Worm (Caenorhabditis elegans) whole organism, young adult: Measurements from ENCODE around the gene npr-28.
A peak's percentile ranks its signal among the peaks of the same experiment; 100 is the strongest.

ENCODE experiments used
- B0035.1 ChIP-seq: sonication (generic microtip); optimal IDR thresholded peaks from 2 replicates; lab custom pipeline; 2016; ENCODE audit warnings: missing genetic modification characterization, mild to moderate bottlenecking, missing compliant biosample characterization, missing genotype, missing genetic modification reagents
- B0336.3 ChIP-seq: fragments of 200-800 bp; sonication (Bioruptor generic); IDR thresholded peaks from 2 replicates; pipeline ENCODE4 v1.3.6; 2022; ENCODE audit warnings: missing genetic modification characterization, missing compliant biosample characterization
- C17E4.6 ChIP-seq: fragments of 200-800 bp; sonication (Bioruptor generic); IDR thresholded peaks from 2 replicates; pipeline ENCODE4 v1.3.6; 2022; ENCODE audit warnings: missing genetic modification reagents, missing genetic modification characterization, missing compliant biosample characterization
- F23B12.7 ChIP-seq: sonication (generic microtip); optimal IDR thresholded peaks from 2 replicates; lab custom pipeline; 2017; ENCODE audit warnings: missing genetic modification characterization, mild to moderate bottlenecking, missing compliant biosample characterization, antibody characterized with exemption, moderate library complexity; ENCODE audit not compliant: insufficient read depth
- K12H6.12 ChIP-seq: fragments of 200-800 bp; sonication (Bioruptor generic); optimal IDR thresholded peaks from 2 replicates; lab custom pipeline; 2018; ENCODE audit warnings: mild to moderate bottlenecking, missing genetic modification characterization, missing compliant biosample characterization
- T07F8.4 ChIP-seq: sonication (generic microtip); optimal IDR thresholded peaks from 2 replicates; lab custom pipeline; 2016; ENCODE audit warnings: mild to moderate bottlenecking, missing genetic modification characterization, moderate library complexity, missing compliant biosample characterization
- Y53F4B.3 ChIP-seq: fragments of 200-800 bp; sonication (Bioruptor generic); IDR thresholded peaks from 2 replicates; pipeline ENCODE4 v1.3.6; 2022; ENCODE audit warnings: missing genetic modification reagents, missing genetic modification characterization, missing compliant biosample characterization
- Y56A3A.18 ChIP-seq: fragments of 200-800 bp; sonication (Bioruptor generic); IDR thresholded peaks from 2 replicates; pipeline ENCODE4 v1.3.6; 2022; ENCODE audit warnings: missing genetic modification reagents, missing genetic modification characterization, missing compliant biosample characterization
- aptf-3 ChIP-seq: fragments of 200-800 bp; sonication (Bioruptor generic); IDR thresholded peaks from 2 replicates; pipeline ENCODE4 v1.3.6; 2022; ENCODE audit warnings: missing genetic modification characterization, missing compliant biosample characterization
- atf-7 ChIP-seq: sonication (generic microtip); optimal IDR thresholded peaks from 2 replicates; lab custom pipeline; 2017; ENCODE audit warnings: mild to moderate bottlenecking, missing genetic modification characterization, missing compliant biosample characterization
- athp-1 ChIP-seq: sonication (generic microtip); optimal IDR thresholded peaks from 2 replicates; lab custom pipeline; 2017; ENCODE audit warnings: mild to moderate bottlenecking, missing genetic modification characterization, missing compliant biosample characterization
- attf-5 ChIP-seq: fragments of 200-800 bp; sonication (Bioruptor generic); optimal IDR thresholded peaks from 2 replicates; lab custom pipeline; 2018; ENCODE audit warnings: mild to moderate bottlenecking, missing genetic modification characterization, missing compliant biosample characterization
- cebp-1 ChIP-seq, 2 experiments: fragments of 200-800 bp in 1 of 2; sonication (Bioruptor generic) in 1 of 2; sonication (generic microtip) in 1 of 2; IDR thresholded peaks in 1 of 2; optimal IDR thresholded peaks in 1 of 2; 2 replicates each; pipeline versions ENCODE4 v1.3.6 to Lab custom; 2017 to 2022; ENCODE audit warnings: missing compliant biosample characterization in 2 of 2, missing genetic modification characterization in 2 of 2, mild to moderate bottlenecking in 1 of 2, missing genetic modification reagents in 1 of 2, moderate library complexity in 1 of 2
- cebp-2 ChIP-seq: fragments of 200-800 bp; sonication (Bioruptor generic); IDR thresholded peaks from 2 replicates; pipeline ENCODE4 v1.3.6; 2022; ENCODE audit warnings: missing genetic modification characterization, missing compliant biosample characterization
- ceh-58 ChIP-seq: fragments of 200-800 bp; sonication (Bioruptor generic); IDR thresholded peaks from 2 replicates; pipeline ENCODE4 v1.3.6; 2022; ENCODE audit warnings: missing genetic modification characterization, missing compliant biosample characterization
- ceh-79 ChIP-seq: sonication (generic microtip); optimal IDR thresholded peaks from 2 replicates; lab custom pipeline; 2017; ENCODE audit warnings: mild to moderate bottlenecking, missing genetic modification characterization, missing compliant biosample characterization
- ceh-91 ChIP-seq: fragments of 200-800 bp; sonication (Bioruptor generic); IDR thresholded peaks from 2 replicates; pipeline ENCODE4 v1.3.6; 2022; ENCODE audit warnings: missing genetic modification reagents, missing genetic modification characterization, missing compliant biosample characterization
- dox-1 ChIP-seq: fragments of 200-800 bp; sonication (Bioruptor generic); IDR thresholded peaks from 2 replicates; pipeline ENCODE4 v1.3.6; 2022; ENCODE audit warnings: missing genetic modification reagents, missing genetic modification characterization, missing compliant biosample characterization
- dpl-1 ChIP-seq: fragments of 150-350 bp; optimal IDR thresholded peaks from 2 replicates; lab custom pipeline; 2014; ENCODE audit warnings: missing biosample characterization, missing genetic modification reagents, missing genetic modification characterization
- ekl-4 ChIP-seq: fragments of 200-800 bp; sonication (Bioruptor generic); IDR thresholded peaks from 2 replicates; pipeline ENCODE4 v1.3.6; 2022; ENCODE audit warnings: missing genetic modification reagents, missing genetic modification characterization, missing compliant biosample characterization
- ets-4 ChIP-seq: fragments of 200-800 bp; sonication (Bioruptor generic); optimal IDR thresholded peaks from 2 replicates; lab custom pipeline; 2018; ENCODE audit warnings: mild to moderate bottlenecking, missing genetic modification characterization, missing compliant biosample characterization
- gei-17 ChIP-seq: fragments of 200-800 bp; sonication (Bioruptor generic); optimal IDR thresholded peaks from 2 replicates; lab custom pipeline; 2018; ENCODE audit warnings: mild to moderate bottlenecking, missing genetic modification characterization, missing compliant biosample characterization
- hlh-26 ChIP-seq: fragments of 200-800 bp; sonication (Bioruptor generic); conservative IDR thresholded peaks from 2 replicates; pipeline ENCODE4 v1.3.6; 2022; ENCODE audit warnings: missing genetic modification reagents, missing genetic modification characterization, missing compliant biosample characterization
- hsf-1 ChIP-seq: fragments of 200-800 bp; sonication (Bioruptor generic); IDR thresholded peaks from 2 replicates; pipeline ENCODE4 v1.3.6; 2022; ENCODE audit warnings: missing genetic modification reagents, missing genetic modification characterization, missing compliant biosample characterization
- lin-54 ChIP-seq: fragments of 200-800 bp; sonication (Bioruptor generic); optimal IDR thresholded peaks from 2 replicates; lab custom pipeline; 2018; ENCODE audit warnings: mild to moderate bottlenecking, missing genetic modification characterization, missing compliant biosample characterization
- madf-10 ChIP-seq: sonication (generic microtip); optimal IDR thresholded peaks from 2 replicates; lab custom pipeline; 2016; ENCODE audit warnings: mild to moderate bottlenecking, missing genetic modification characterization, missing compliant biosample characterization
- madf-3 ChIP-seq: fragments of 200-800 bp; sonication (Bioruptor generic); IDR thresholded peaks from 2 replicates; pipeline ENCODE4 v1.3.6; 2022; ENCODE audit warnings: missing genetic modification reagents, missing genetic modification characterization, missing compliant biosample characterization
- madf-8 ChIP-seq: fragments of 200-800 bp; sonication (Bioruptor generic); conservative IDR thresholded peaks from 2 replicates; pipeline ENCODE4 v1.3.6; 2022; ENCODE audit warnings: missing genetic modification reagents, missing genetic modification characterization, missing compliant biosample characterization
- mel-28 ChIP-seq: sonication (generic microtip); optimal IDR thresholded peaks from 2 replicates; lab custom pipeline; 2016; ENCODE audit warnings: borderline replicate concordance, mild to moderate bottlenecking, missing genetic modification characterization, missing compliant biosample characterization
- mes-4 ChIP-seq: sonication (generic microtip); optimal IDR thresholded peaks from 2 replicates; lab custom pipeline; 2016; ENCODE audit warnings: missing genotype, missing genetic modification characterization, missing compliant biosample characterization
- nfya-1 ChIP-seq: sonication (generic microtip); optimal IDR thresholded peaks from 2 replicates; lab custom pipeline; 2017; ENCODE audit warnings: antibody characterized with exemption, missing compliant biosample characterization, missing genetic modification characterization, borderline replicate concordance; ENCODE audit not compliant: insufficient read depth
- nfya-2 ChIP-seq: fragments of 200-800 bp; sonication (Bioruptor generic); IDR thresholded peaks from 2 replicates; pipeline ENCODE4 v1.3.6; 2022; ENCODE audit warnings: missing genetic modification reagents, missing genetic modification characterization, missing compliant biosample characterization
- nhr-179 ChIP-seq: sonication (generic microtip); optimal IDR thresholded peaks from 2 replicates; lab custom pipeline; 2016; ENCODE audit warnings: mild to moderate bottlenecking, missing genetic modification characterization, missing compliant biosample characterization
- nhr-27 ChIP-seq: fragments of 200-800 bp; sonication (Bioruptor generic); optimal IDR thresholded peaks from 2 replicates; lab custom pipeline; 2018; ENCODE audit warnings: mild to moderate bottlenecking, missing genetic modification characterization, moderate library complexity, missing compliant biosample characterization
- pbrm-1 ChIP-seq: fragments of 200-800 bp; sonication (Bioruptor generic); IDR thresholded peaks from 2 replicates; pipeline ENCODE4 v1.3.6; 2022; ENCODE audit warnings: missing genetic modification reagents, missing genetic modification characterization, missing compliant biosample characterization
- rec-8 ChIP-seq, 2 experiments: sonication (generic microtip); optimal IDR thresholded peaks; 2 replicates each; lab custom pipeline; 2016; ENCODE audit warnings: mild to moderate bottlenecking in 2 of 2, missing genetic modification characterization in 2 of 2, missing genetic modification reagents in 2 of 2, missing genotype in 2 of 2, missing biosample characterization in 1 of 2, missing compliant biosample characterization in 1 of 2, moderate library complexity in 1 of 2
- sdz-38 ChIP-seq: sonication (generic microtip); optimal IDR thresholded peaks from 2 replicates; lab custom pipeline; 2016; ENCODE audit warnings: missing genotype, missing genetic modification characterization, missing compliant biosample characterization
- sea-2 ChIP-seq: fragments of 200-800 bp; sonication (Bioruptor generic); IDR thresholded peaks from 2 replicates; pipeline ENCODE4 v1.3.6; 2022; ENCODE audit warnings: missing genetic modification characterization, missing compliant biosample characterization
- tbp1 ChIP-seq: fragments of 200-800 bp; sonication (Bioruptor generic); optimal IDR thresholded peaks from 2 replicates; lab custom pipeline; 2018; ENCODE audit warnings: mild to moderate bottlenecking, missing genetic modification characterization, missing compliant biosample characterization
- tbx-9 ChIP-seq: sonication (generic microtip); optimal IDR thresholded peaks from 2 replicates; lab custom pipeline; 2016; ENCODE audit warnings: borderline replicate concordance, missing genetic modification characterization, inconsistent platforms, missing compliant biosample characterization
- tlf-1 ChIP-seq: fragments of 200-800 bp; sonication (Bioruptor generic); optimal IDR thresholded peaks from 2 replicates; lab custom pipeline; 2018; ENCODE audit warnings: mild to moderate bottlenecking, missing genetic modification characterization, missing compliant biosample characterization
- unc-130 ChIP-seq: sonication (generic microtip); optimal IDR thresholded peaks from 2 replicates; lab custom pipeline; 2016; ENCODE audit warnings: missing genetic modification reagents, missing genetic modification characterization, missing compliant biosample characterization
- ztf-26 ChIP-seq: sonication (generic microtip); optimal IDR thresholded peaks from 2 replicates; lab custom pipeline; 2017; ENCODE audit warnings: missing genetic modification characterization, missing compliant biosample characterization
- ztf-28 ChIP-seq: fragments of 200-800 bp; sonication (Bioruptor generic); IDR thresholded peaks from 2 replicates; pipeline ENCODE4 v1.3.6; 2022; ENCODE audit warnings: missing genetic modification reagents, missing genetic modification characterization, missing compliant biosample characterization

npr-28 gene

ce11 chrX:8368210-8368609 lies 17.3 kb upstream of the npr-28 start (continued):
- no peak for TF ChIP-seq ceh-91 (GFP tag; lab: Robert Waterston, UW)
- TF ChIP-seq madf-8 (GFP tag; lab: Robert Waterston, UW) = no peak
- no peak for TF ChIP-seq ceh-58
- TF ChIP-seq madf-10 (tag; lab: Kevin White, UChicago) = peak; percentile 45
- no peak for TF ChIP-seq gei-17 (GFP tag; lab: Kevin White, UChicago)
- no peak; the same call in 1 of the 2 replicates for TF ChIP-seq B0336.3 (GFP tag; lab: Robert Waterston, UW)
- TF ChIP-seq nhr-27 (tag; lab: Kevin White, UChicago) = no peak
- peak; percentile 8 for TF ChIP-seq tlf-1 (GFP tag; lab: Kevin White, UChicago)
- TF ChIP-seq mel-28 (tag; lab: Kevin White, UChicago) = no peak
- TF ChIP-seq lin-54 (GFP tag; lab: Kevin White, UChicago) = no peak
- peak; percentile 29 for TF ChIP-seq F23B12.7
- TF ChIP-seq aptf-3 (GFP tag; lab: Robert Waterston, UW) = no peak
- no peak for TF ChIP-seq nhr-179 (tag; lab: Kevin White, UChicago)
- TF ChIP-seq tbp1 = no peak
- no peak for TF ChIP-seq athp-1
- no peak for TF ChIP-seq rec-8 (tag; optimal IDR thresholded peaks at IDR 0.05; lab: Kevin White, UChicago)
- TF ChIP-seq ztf-28 = no peak
- TF ChIP-seq C17E4.6 (GFP tag; lab: Robert Waterston, UW) = no peak

ce11 chrX:8367553-8367952 lies 16.7 kb upstream of the npr-28 start, which contains the start of gene F40B5.2:
Gene F40B5.2, plus strand, starts transcription at chrX:8367853.
- TF ChIP-seq ceh-79 (tag; lab: Kevin White, UChicago) = no peak
- no peak for TF ChIP-seq dpl-1 (GFP tag; lab: Kevin White, UChicago)
- TF ChIP-seq T07F8.4 (tag; lab: Kevin White, UChicago) = no peak
- TF ChIP-seq cebp-2 (GFP tag; lab: Robert Waterston, UW) = no peak
- TF ChIP-seq madf-3 (GFP tag; lab: Robert Waterston, UW) = no peak
- TF ChIP-seq mes-4 (tag; lab: Kevin White, UChicago) = no peak
- TF ChIP-seq pbrm-1 = no peak
- no peak for TF ChIP-seq Y56A3A.18
- TF ChIP-seq nfya-1 (tag; lab: Kevin White, UChicago) = no peak
- TF ChIP-seq B0035.1 (tag; lab: Kevin White, UChicago) = no peak
- TF ChIP-seq Y53F4B.3 (GFP tag; lab: Robert Waterston, UW) = no peak
- TF ChIP-seq tlf-1 (GFP tag; lab: Kevin White, UChicago) = no peak
- TF ChIP-seq hlh-26 (GFP tag; lab: Robert Waterston, UW) = no peak
- TF ChIP-seq hsf-1 (GFP tag; lab: Robert Waterston, UW) = no peak
- no peak for TF ChIP-seq K12H6.12 (tag; lab: Kevin White, UChicago)

ce11 chrX:8362379-8362778 lies 11.5 kb upstream of the npr-28 start:
- TF ChIP-seq atf-7 (tag; lab: Kevin White, UChicago) = no peak
- no peak for TF ChIP-seq dox-1 (GFP tag; lab: Robert Waterston, UW)
- no peak for TF ChIP-seq Y56A3A.18
- no peak for TF ChIP-seq ets-4 (GFP tag; lab: Kevin White, UChicago)
- TF ChIP-seq ztf-26 = no peak
- TF ChIP-seq attf-5 (GFP tag; lab: Kevin White, UChicago) = no peak
- no peak for TF ChIP-seq sdz-38 (tag; lab: Kevin White, UChicago)
- no peak for TF ChIP-seq nfya-2 (GFP tag; lab: Robert Waterston, UW)
- TF ChIP-seq sea-2 (GFP tag; lab: Robert Waterston, UW) = no peak
- TF ChIP-seq ekl-4 = no peak
- no peak for TF ChIP-seq rec-8 (tag; optimal IDR thresholded peaks at IDR 0.05; lab: Kevin White, UChicago)
- TF ChIP-seq nhr-27 (tag; lab: Kevin White, UChicago) = no peak
- no peak for TF ChIP-seq cebp-1 (GFP tag; IDR thresholded peaks at IDR 0.05; lab: Robert Waterston, UW)
- no peak for TF ChIP-seq cebp-1 (tag; optimal IDR thresholded peaks at IDR 0.05; lab: Kevin White, UChicago)
- TF ChIP-seq tbx-9 (tag; lab: Kevin White, UChicago) = no peak
- TF ChIP-seq pbrm-1 = no peak
- TF ChIP-seq unc-130 (GFP tag; lab: Kevin White, UChicago) = no peak
